Worm (Caenorhabditis elegans): ENCODE data around the gene Y76B12C.8.

DNA sequence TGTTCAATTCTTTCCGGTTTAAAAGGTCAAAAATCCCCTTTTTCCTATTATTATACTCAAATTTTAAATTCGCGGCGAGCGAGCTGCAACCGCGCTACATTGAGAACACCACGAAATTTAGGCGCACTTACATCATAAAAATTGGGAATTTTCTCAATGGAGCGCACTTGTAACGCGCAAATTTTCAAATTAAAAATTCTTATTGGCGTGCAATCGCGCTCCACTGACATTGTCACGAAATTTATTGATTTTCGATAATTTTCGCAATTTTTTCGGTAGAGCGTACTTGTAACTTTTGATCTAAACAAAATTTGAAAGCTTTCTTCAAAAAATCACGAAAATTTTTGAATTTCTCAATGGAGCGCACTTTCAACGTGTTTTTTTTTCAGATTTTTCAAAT, 16.5 kb upstream of the Y76B12C.8 start, which contains the start of gene ulp-3:
- TF ChIP-seq tbx-37 (GFP tag; conservative IDR thresholded peaks at IDR 0.05) (no peak), hmg-4 (GFP tag; optimal IDR thresholded peaks at IDR 0.05) (no peak)

All from whole organism, early embryonic.